Worm (Caenorhabditis elegans) whole organism, early embryonic: ENCODE data around the gene rol-3.

Experiments
- aly-1 ChIP-seq: sonication (generic microtip); optimal IDR thresholded peaks from 2 replicates; lab custom pipeline; 2016; ENCODE audit warnings: missing genetic modification characterization, missing compliant biosample characterization
- ama-1 ChIP-seq: fragments of 150-350 bp; optimal IDR thresholded peaks from 2 replicates; lab custom pipeline; 2014
- ceh-13 ChIP-seq: fragments of 200-800 bp; sonication (Bioruptor generic); optimal IDR thresholded peaks from 2 replicates; lab custom pipeline; 2018; ENCODE audit warnings: mild to moderate bottlenecking, missing genetic modification characterization, missing compliant biosample characterization
- ets-7 ChIP-seq: sonication (generic microtip); optimal IDR thresholded peaks from 2 replicates; lab custom pipeline; 2016; ENCODE audit warnings: missing genotype, missing genetic modification characterization, missing compliant biosample characterization
- flt-1 ChIP-seq: fragments of 200-800 bp; sonication (Bioruptor generic); IDR thresholded peaks from 2 replicates; pipeline ENCODE4 v1.3.6; 2022; ENCODE audit warnings: missing genetic modification characterization, missing compliant biosample characterization
- hmg-4 ChIP-seq: fragments of 200-800 bp; sonication (Bioruptor generic); optimal IDR thresholded peaks from 2 replicates; lab custom pipeline; 2018; ENCODE audit warnings: mild to moderate bottlenecking, missing genetic modification characterization, missing compliant biosample characterization
- pes-1 ChIP-seq: fragments of 200-800 bp; sonication (Bioruptor generic); IDR thresholded peaks from 2 replicates; pipeline ENCODE4 v1.3.6; 2022; ENCODE audit warnings: missing genetic modification reagents, missing genetic modification characterization, missing compliant biosample characterization
- sea-1 ChIP-seq: fragments of 200-800 bp; sonication (Bioruptor generic); conservative IDR thresholded peaks from 2 replicates; pipeline ENCODE4 v1.3.6; 2022; ENCODE audit warnings: missing genetic modification characterization, missing compliant biosample characterization
- tbx-11 ChIP-seq: fragments of 200-800 bp; sonication (Bioruptor generic); IDR thresholded peaks from 2 replicates; pipeline ENCODE4 v1.3.6; 2022; ENCODE audit warnings: missing genetic modification characterization, missing compliant biosample characterization
- tbx-37 ChIP-seq: fragments of 200-800 bp; sonication (Bioruptor generic); conservative IDR thresholded peaks from 2 replicates; pipeline ENCODE4 v1.3.6; 2022; ENCODE audit warnings: missing genetic modification reagents, missing genetic modification characterization, missing compliant biosample characterization

- no peak for TF ChIP-seq pes-1 (GFP tag; lab: Robert Waterston, UW)
- TF ChIP-seq tbx-11 (GFP tag; lab: Robert Waterston, UW), result no peak
- no peak for TF ChIP-seq tbx-37 (GFP tag; lab: Robert Waterston, UW)
- TF ChIP-seq ama-1 (lab: Kevin White, UChicago), result no peak
- TF ChIP-seq ceh-13 (GFP tag; lab: Kevin White, UChicago), result no peak
- TF ChIP-seq aly-1 (tag; lab: Kevin White, UChicago), result no peak
- no peak for TF ChIP-seq ets-7 (tag; lab: Kevin White, UChicago)
- no peak for TF ChIP-seq sea-1
- TF ChIP-seq hmg-4 (GFP tag; lab: Kevin White, UChicago), result no peak
- no peak for TF ChIP-seq flt-1
These were observed 39.2 kb downstream of the rol-3 start, which contains the start of gene F20D6.11 for ce11 chrV:8198994-8199393.
